Fruit fly (Drosophila melanogaster) whole organism, adult: ENCODE data around the gene Fum1.

Experiments used
- CG12768 ChIP-seq: fragments of 200-800 bp; sonication (Bioruptor generic); optimal IDR thresholded peaks from 2 replicates; lab custom pipeline; 2017; ENCODE audit warnings: missing biosample characterization, missing genetic modification characterization, mild to moderate bottlenecking, moderate library complexity, missing genetic modification reagents
- CG7045 ChIP-seq: fragments of 200-800 bp; sonication (Bioruptor generic); optimal IDR thresholded peaks from 2 replicates; lab custom pipeline; 2017; ENCODE audit warnings: missing biosample characterization, mild to moderate bottlenecking, missing genetic modification characterization
- CG7101 ChIP-seq: fragments of 200-800 bp; sonication (Bioruptor generic); optimal IDR thresholded peaks from 2 replicates; lab custom pipeline; 2018; ENCODE audit warnings: missing biosample characterization, mild to moderate bottlenecking, missing genetic modification characterization, moderate library complexity
- Clk ChIP-seq: fragments of 200-800 bp; sonication (Bioruptor generic); optimal IDR thresholded peaks from 2 replicates; lab custom pipeline; 2017; ENCODE audit warnings: missing biosample characterization, missing genetic modification characterization
- Crg-1 ChIP-seq: fragments of 200-800 bp; sonication (Bioruptor generic); optimal IDR thresholded peaks from 2 replicates; lab custom pipeline; 2016; ENCODE audit warnings: missing biosample characterization, missing genetic modification characterization
- Hr96 ChIP-seq: fragments of 200-800 bp; sonication (Bioruptor generic); optimal IDR thresholded peaks from 2 replicates; lab custom pipeline; 2016; ENCODE audit warnings: missing biosample characterization, missing genetic modification characterization
- Mnt ChIP-seq: fragments of 200-800 bp; sonication (Bioruptor generic); optimal IDR thresholded peaks from 2 replicates; lab custom pipeline; 2016; ENCODE audit warnings: missing biosample characterization, mild to moderate bottlenecking, missing genetic modification characterization
- bab1 ChIP-seq: fragments of 200-800 bp; sonication (Bioruptor generic); optimal IDR thresholded peaks from 3 replicates; lab custom pipeline; 2019; ENCODE audit warnings: missing biosample characterization, mild to moderate bottlenecking, missing genetic modification characterization, moderate library complexity
- cnc ChIP-seq, 2 experiments: fragments of >200 bp; optimal IDR thresholded peaks; 2 replicates each; lab custom pipeline; 2017
- kay ChIP-seq: fragments of 200-800 bp; sonication (Bioruptor generic); peaks from one replicate; lab custom pipeline; 2016; ENCODE audit warnings: missing biosample characterization, missing genetic modification characterization, borderline replicate concordance
- pad ChIP-seq: fragments of 200-800 bp; sonication (Bioruptor generic); optimal IDR thresholded peaks from 3 replicates; lab custom pipeline; 2017; ENCODE audit warnings: missing biosample characterization, missing genetic modification characterization, mild to moderate bottlenecking, moderate library complexity, missing genetic modification reagents
- tj ChIP-seq: fragments of 200-800 bp; sonication (Bioruptor generic); optimal IDR thresholded peaks from 3 replicates; lab custom pipeline; 2017; ENCODE audit warnings: missing biosample characterization, mild to moderate bottlenecking, missing genetic modification characterization, moderate library complexity
- toe ChIP-seq: fragments of 200-800 bp; sonication (Bioruptor generic); optimal IDR thresholded peaks from 2 replicates; lab custom pipeline; 2016; ENCODE audit warnings: missing biosample characterization, missing genetic modification characterization

- peak; percentile 88 for TF ChIP-seq bab1
- TF ChIP-seq Mnt (GFP tag; lab: Kevin White, UChicago), result peak; percentile 89
- TF ChIP-seq Crg-1 (GFP tag; lab: Kevin White, UChicago), result peak; percentile 85
- TF ChIP-seq kay (GFP tag; lab: Kevin White, UChicago), result no peak
- TF ChIP-seq pad, result peak; percentile 81
- TF ChIP-seq toe (GFP tag; lab: Kevin White, UChicago), result peak; percentile 74
- peak; percentile 69 for TF ChIP-seq tj (GFP tag; lab: Kevin White, UChicago)
- peak; percentile 89 for TF ChIP-seq CG12768 (GFP tag; lab: Kevin White, UChicago)
- peak; percentile 87 for TF ChIP-seq CG7045
- peak; percentile 87 for TF ChIP-seq Hr96 (GFP tag; lab: Kevin White, UChicago)
- TF ChIP-seq CG7101 (tag; lab: Kevin White, UChicago), result peak; percentile 93
- peak; percentile 62 for TF ChIP-seq Clk
- no peak for TF ChIP-seq cnc (optimal IDR thresholded peaks at IDR 0.05; lab: Kevin White, UChicago)
Observed at dm6 chrX:6656023-6656594, 22.1 kb upstream of the Fum1 start.
